Worm (Caenorhabditis elegans): ENCODE results near the gene Y67D8C.6.

DNA sequence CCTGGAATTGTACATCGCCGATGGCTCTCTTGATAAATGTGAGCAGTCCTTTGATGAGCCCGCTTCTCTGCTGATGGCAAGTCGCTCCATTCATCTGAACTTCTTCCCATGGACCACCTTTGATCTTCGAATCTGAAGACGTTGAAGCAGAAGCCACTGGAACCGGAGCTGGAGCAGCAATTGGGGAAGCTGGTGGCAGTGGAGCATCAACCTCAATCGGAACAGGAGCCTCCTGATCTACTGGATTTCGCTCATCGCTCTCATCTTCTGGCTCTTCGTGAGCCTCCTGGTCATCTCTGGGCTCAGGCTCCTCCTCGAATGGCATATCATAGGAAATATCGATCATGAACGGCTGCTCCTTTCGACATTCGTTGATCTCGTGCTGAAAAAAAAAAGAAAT lies 16.3 kb downstream of the Y67D8C.6 start:
- TF ChIP-seq him-1 (tag; optimal IDR thresholded peaks at IDR 0.05) (no peak), W03F9.2 (tag; optimal IDR thresholded peaks at IDR 0.05) (no peak)

All from whole organism, L4/young adult.